Worm (Caenorhabditis elegans) whole organism, L1 larva: ENCODE results near the gene C06A12.19.

ENCODE experiments used
- ceh-8 ChIP-seq: fragments of 200-800 bp; sonication (Bioruptor generic); optimal IDR thresholded peaks from 2 replicates; lab custom pipeline; 2018; ENCODE audit warnings: mild to moderate bottlenecking, missing genetic modification characterization, moderate library complexity, missing compliant biosample characterization
- fkh-10 ChIP-seq: sonication (generic microtip); optimal IDR thresholded peaks from 2 replicates; lab custom pipeline; 2017; ENCODE audit warnings: missing biosample characterization, missing genetic modification reagents, missing genetic modification characterization
- lin-15B ChIP-seq: fragments of 150-350 bp; sonication (generic microtip); optimal IDR thresholded peaks from 3 replicates; lab custom pipeline; 2014; ENCODE audit warnings: missing biosample characterization, missing genetic modification characterization
- lsy-2 ChIP-seq, 2 experiments: fragments of 150-350 bp; optimal IDR thresholded peaks; 2 replicates each; lab custom pipeline; 2014; ENCODE audit warnings: missing biosample characterization in 2 of 2, missing genetic modification characterization in 2 of 2
- mep-1 ChIP-seq: fragments of 150-350 bp; optimal IDR thresholded peaks from 2 replicates; lab custom pipeline; 2014; ENCODE audit warnings: missing biosample characterization, missing genetic modification characterization
- nhr-77 ChIP-seq: fragments of 150-350 bp; optimal IDR thresholded peaks from 2 replicates; lab custom pipeline; 2014; ENCODE audit warnings: missing biosample characterization, missing genetic modification characterization
- pag-3 ChIP-seq: sonication (generic microtip); optimal IDR thresholded peaks from 2 replicates; lab custom pipeline; 2017; ENCODE audit warnings: missing genetic modification characterization, mild to moderate bottlenecking, missing compliant biosample characterization, antibody characterized with exemption, borderline replicate concordance; ENCODE audit not compliant: insufficient read depth
- snpc-4 ChIP-seq: fragments of 150-350 bp; optimal IDR thresholded peaks from 2 replicates; lab custom pipeline; 2014; ENCODE audit warnings: missing biosample characterization, missing genetic modification characterization

- TF ChIP-seq nhr-77 (tag; lab: Kevin White, UChicago) (no peak), ceh-8 (no peak), mep-1 (tag; lab: Kevin White, UChicago) (no peak), pag-3 (tag; lab: Kevin White, UChicago) (no peak), lsy-2 (tag; optimal IDR thresholded peaks at IDR 0.05; lab: Kevin White, UChicago) (no peak), fkh-10 (GFP tag; lab: Kevin White, UChicago) (no peak), lin-15B (tag; lab: Kevin White, UChicago) (no peak), snpc-4 (no peak)
Measured at ce11 chrIV:17399455-17399854, 40.4 kb downstream of the C06A12.19 start, which contains the start of gene T02D1.4.
